Fruit fly (Drosophila melanogaster) S2 (cell line): ENCODE measurements around the gene PLCXD.

Experiments used
- CG8478 ChIP-seq: fragments of >200 bp; optimal IDR thresholded peaks from 2 replicates; lab custom pipeline; 2018
- CTCF ChIP-seq, 2 experiments: fragments of >200 bp; optimal IDR thresholded peaks; 2 replicates each; lab custom pipeline; 2018

Gene PLCXD

DNA sequence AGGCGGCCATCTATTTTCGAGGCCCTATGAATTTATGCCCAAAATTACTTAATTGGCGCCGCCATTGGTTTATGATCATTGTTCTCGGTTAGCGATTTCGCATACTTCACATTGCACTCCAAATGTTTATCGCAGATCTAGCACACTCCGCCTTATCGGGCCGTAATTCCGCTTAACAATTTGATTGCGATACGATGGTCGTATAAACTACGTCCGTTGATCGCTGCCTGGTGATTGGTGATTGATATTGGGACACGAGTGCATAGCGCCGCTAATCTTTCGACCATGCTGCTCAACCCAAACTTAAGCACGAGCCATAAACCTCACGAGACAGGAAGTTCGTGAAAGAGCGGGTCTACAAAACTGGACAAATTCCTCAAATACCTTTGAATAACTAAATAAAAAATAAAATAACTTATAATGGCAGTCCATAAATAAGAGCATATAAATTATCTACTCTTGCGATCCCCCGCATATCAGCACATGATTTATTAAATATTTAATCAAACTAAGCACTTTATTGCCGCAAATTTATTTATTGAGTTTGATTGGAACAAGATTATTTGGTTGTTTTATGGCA, 18.6 kb upstream of the PLCXD start:
- TF ChIP-seq CG8478 (lab: Kevin White, UChicago): no peak
- TF ChIP-seq CTCF (optimal IDR thresholded peaks at IDR 0.05; lab: Kevin White, UChicago): no peak

DNA sequence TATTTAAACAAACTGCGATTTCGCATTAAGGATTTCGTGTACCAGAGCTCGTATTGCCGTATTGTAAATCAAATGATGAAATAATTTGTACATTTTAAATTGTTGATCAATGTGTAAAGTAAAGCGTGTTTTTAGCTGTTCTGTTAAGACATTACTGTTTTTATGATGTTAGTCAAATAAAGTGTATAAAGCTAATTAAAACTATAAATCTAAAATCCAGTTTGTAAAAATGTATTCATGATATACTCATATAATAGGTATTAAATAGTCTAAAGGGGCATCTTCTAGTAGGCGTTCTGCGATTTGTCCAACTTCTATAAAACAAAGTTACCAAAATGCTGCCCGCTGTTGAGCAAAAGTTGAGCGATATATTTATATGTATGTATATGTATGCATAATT, 15.3 kb upstream of the PLCXD start, which contains the start of gene CG18788:
Gene CG18788, plus strand, starts transcription at position 301 of the 400 bp plus-strand sequence.
- TF ChIP-seq CG8478 (lab: Kevin White, UChicago) (no peak), CTCF (optimal IDR thresholded peaks at IDR 0.05; lab: Kevin White, UChicago) (no peak)

DNA sequence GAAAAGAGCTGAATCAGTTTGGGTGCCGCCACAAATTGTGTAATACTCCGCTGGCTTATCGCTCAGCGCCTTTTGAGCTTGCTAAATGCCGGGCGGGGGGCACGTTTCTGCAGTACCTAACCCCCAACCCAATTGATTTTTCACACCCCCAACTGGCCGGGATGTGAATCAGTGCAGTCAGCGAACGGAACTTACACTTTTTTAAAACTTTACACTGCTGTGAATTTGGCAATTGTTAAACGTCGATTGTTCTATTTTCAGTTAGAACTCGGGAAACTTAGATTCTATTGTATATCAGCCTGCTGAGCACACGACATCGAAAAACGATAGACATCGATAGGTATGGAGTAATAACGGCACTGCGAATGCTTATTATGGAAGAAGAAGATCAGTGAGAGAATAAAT, 11.0 kb upstream of the PLCXD start, which contains the start of gene Tom70:
Gene Tom70, minus strand, starts transcription at position 335 of the 405 bp plus-strand sequence.
- TF ChIP-seq CTCF (optimal IDR thresholded peaks at IDR 0.05; lab: Kevin White, UChicago) (no peak), CG8478 (lab: Kevin White, UChicago) (no peak)

DNA sequence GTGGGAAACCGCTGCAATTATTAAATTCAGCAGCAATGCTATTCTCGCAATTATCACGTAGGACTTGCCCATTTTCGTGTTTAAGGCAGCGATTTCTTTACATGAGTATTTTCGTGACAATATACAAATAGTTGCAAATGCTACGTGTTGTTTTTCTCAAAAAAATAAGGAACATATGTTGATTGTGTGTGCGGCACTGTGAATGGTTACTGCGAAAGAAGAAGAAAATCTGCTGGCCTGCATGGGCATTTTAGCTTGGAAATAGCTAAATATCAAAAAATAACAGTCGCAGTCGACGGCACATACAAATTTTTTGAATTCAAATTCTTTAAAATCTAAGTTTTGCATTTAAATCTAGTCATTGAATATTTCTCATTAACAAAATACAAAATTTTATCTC, 8.7 kb upstream of the PLCXD start, which contains the start of gene CG6766:
Gene CG6766, minus strand, starts transcription at position 180 of the 400 bp plus-strand sequence.
- TF ChIP-seq CG8478 (lab: Kevin White, UChicago) (no peak), CTCF (optimal IDR thresholded peaks at IDR 0.05; lab: Kevin White, UChicago) (no peak)

DNA sequence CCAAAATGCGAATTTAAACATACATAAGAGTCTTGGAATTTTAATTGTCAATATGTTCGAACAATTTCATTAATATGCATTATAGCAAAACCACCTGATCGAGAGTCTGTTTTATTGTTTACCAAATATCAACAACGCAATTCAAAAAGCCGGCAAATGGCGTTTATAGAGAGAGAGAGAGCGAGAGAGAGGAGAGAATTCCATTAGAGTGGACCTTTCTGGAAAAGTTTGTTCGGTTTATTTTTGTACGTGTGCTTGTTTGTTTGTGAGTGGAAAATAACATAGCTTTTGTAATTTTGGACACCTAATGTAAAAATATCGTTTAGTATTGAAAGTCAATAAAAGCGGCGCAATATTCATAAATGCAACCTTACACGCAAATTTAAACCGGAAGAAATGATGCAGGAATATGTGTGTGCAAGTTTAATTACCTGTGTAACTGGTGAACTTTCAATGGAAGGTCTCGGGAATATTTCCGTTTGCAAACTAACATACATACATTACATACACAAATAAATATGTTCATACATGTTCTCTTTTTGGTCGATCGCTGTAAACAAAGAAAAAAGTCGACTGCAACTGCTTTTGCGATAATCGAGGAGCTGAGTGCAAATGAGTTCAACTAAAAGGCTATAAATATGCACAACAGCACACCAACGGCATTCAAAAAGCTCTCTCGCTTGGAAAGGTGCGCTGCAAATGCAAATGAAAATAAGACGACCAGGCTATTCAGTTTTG, 4.4 kb upstream of the PLCXD start, which contains the start of gene CG6785:
Gene CG6785, minus strand, starts transcription at position 588 of the 738 bp plus-strand sequence.
- TF ChIP-seq CG8478 (lab: Kevin White, UChicago) (no peak), CTCF (optimal IDR thresholded peaks at IDR 0.05; lab: Kevin White, UChicago) (no peak)

DNA sequence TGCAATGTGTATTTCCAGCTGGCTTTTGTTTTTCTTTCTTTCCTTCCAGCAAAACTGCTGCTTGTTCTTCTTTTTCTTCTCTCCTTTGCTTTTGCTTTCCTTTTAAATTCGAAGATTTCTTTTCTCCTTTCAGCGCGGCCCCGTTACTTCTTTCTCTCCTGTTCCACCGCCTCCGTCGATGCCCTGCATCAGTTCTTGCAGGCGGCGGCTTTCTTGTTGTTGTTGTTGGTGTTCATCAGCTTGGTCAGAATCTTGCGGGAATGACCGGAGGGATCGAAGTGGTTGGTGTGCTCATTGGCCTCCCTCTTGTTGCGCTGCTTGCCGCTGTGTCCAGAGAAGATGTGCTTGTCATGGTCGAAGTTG, 3.7 kb upstream of the PLCXD start:
- TF ChIP-seq CTCF (optimal IDR thresholded peaks at IDR 0.05; lab: Kevin White, UChicago): no peak
- TF ChIP-seq CG8478 (lab: Kevin White, UChicago): no peak

DNA sequence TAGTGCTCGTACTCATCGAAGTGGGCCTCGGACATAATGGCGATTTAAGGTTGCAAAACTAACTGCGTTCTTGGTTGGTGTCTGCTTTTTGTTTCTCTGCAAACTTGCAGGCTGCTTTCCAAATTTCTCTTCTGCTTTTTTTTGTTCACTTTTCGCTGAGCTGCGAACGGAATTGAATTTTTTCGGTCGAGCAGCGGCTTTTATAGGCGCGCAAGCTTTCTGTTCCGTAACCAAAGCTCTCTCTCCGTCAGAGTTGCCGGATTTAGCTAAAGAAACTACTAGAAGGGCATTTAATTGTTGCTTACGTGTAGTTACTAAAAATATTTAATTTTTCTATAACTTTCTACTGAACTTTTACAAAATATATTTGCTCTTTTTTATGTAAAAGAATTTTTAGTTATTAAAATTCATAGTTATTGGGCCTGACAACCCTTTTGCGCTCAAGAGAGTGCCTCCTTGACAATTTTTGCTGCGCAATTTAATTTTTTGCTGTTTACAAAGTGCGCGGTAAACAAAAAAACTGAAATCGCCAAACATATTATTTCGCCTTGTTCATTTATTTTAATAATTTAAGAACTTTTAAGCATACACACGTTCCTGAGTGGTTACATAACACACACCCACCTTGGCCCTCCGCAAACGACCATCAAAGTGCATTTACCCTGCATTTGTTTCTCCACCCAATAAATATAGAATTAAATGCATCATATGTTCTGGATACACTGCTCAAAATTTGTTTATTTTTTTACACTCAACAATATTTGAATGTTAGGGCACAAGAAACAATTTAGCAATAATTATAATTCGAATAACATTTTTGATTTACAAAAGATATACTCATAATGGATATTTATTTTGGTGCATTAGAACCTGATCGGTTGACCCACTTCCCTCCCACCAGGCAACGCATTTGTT, 3.0 kb upstream of the PLCXD start, which contains the start of gene CG6770:
Gene CG6770, minus strand, starts transcription at position 178 of the 915 bp plus-strand sequence.
- TF ChIP-seq CG8478 (lab: Kevin White, UChicago) (no peak), CTCF (optimal IDR thresholded peaks at IDR 0.05; lab: Kevin White, UChicago) (no peak)

DNA sequence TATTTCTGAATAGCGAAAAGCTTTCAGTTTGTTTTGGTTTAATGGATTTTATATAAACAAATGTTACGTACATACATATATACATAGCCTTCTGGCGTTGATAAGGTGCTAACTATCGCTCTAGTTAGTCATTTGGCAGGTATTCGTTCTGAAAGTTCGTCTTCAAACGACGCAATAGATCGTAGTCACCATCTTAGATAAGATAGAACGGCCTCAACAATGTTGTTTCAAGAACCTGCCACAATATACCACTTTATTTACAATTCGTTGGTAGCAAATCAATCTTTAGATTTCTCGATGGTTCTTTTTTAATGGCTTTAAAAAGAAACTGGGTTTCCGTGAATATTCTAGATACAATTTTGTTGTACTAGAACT, 2.4 kb upstream of the PLCXD start:
- no peak for TF ChIP-seq CTCF (optimal IDR thresholded peaks at IDR 0.05; lab: Kevin White, UChicago)
- TF ChIP-seq CG8478 (lab: Kevin White, UChicago): no peak

DNA sequence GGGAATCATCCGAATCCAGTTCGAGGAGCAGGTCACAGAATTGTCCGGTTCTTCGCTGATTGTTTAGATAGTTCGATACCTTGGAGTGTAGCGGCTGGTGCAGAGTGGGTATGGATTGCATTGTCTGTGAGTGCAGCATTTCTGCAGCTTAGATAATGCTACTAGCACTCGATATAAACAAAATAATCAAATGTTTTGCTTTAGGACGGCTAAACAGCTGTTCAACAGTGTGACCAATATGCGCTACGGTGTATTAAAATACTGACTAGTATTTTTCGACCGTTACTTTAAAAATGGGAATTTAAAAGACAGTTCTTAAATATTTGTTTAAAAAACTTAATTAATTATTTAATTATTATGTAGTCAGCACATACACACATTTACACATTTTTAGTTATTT, 495 bp upstream of the PLCXD start, which contains the start of gene Plzf:
Gene Plzf, minus strand, starts transcription at position 196 of the 400 bp plus-strand sequence.
- TF ChIP-seq CTCF (optimal IDR thresholded peaks at IDR 0.05; lab: Kevin White, UChicago): no peak
- TF ChIP-seq CG8478 (lab: Kevin White, UChicago): no peak

DNA sequence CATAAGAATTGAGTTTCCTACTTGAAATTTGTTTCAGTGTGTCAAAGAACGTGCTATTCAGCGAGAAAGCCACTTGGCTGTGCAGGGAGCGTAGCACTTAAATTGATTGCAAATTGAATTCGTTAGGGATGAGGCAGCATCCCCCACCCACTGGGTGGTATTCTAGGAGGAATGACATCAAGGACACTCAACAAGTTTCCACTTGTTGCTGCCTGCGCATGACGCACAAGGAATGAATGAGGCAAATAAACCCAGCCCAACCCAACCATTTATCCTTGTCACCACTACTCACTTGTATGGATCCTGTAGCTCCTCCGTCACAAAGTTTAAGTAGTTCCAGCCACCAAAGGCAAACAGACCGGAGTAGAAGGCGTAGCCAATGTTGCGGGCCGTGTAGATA, 4.1 kb downstream of the PLCXD start:
- TF ChIP-seq CTCF (optimal IDR thresholded peaks at IDR 0.05; lab: Kevin White, UChicago) (no peak), CG8478 (lab: Kevin White, UChicago) (no peak)

DNA sequence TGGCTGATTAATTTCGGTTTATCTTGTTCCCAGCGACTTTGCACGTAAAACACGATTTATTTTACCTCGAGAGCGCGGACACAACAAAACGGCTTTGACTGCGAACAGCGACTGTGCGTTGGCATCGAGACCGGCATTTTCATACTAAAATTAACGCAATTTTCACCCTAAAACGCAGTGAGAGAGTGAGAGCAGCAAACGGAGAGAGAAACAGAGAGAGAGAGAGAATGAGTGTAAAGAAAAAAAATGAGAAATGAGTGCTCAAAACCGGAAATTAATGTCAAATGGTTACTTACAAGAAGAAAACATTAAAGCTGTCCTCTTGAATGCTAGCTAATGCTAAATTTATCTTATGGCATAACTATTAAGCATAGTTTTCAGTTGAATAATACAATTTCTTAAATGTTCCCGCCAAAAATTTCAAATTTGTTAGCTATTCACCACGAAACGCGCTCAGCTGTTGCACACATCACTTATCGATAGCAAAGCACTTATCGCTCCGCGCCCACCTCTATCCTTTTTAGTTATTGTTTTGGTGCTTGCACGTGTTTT, 6.7 kb downstream of the PLCXD start, which contains the start of the genes JhI-21, RpL7-like and CG34164:
Gene JhI-21, minus strand, starts transcription at position 206 of the 552 bp plus-strand sequence.
Gene RpL7-like, plus strand, starts transcription at position 490 of the 552 bp plus-strand sequence.
Gene CG34164, plus strand, starts transcription at position 512 of the 552 bp plus-strand sequence.
- TF ChIP-seq CTCF (optimal IDR thresholded peaks at IDR 0.05; lab: Kevin White, UChicago) (no peak), CG8478 (lab: Kevin White, UChicago) (no peak)

DNA sequence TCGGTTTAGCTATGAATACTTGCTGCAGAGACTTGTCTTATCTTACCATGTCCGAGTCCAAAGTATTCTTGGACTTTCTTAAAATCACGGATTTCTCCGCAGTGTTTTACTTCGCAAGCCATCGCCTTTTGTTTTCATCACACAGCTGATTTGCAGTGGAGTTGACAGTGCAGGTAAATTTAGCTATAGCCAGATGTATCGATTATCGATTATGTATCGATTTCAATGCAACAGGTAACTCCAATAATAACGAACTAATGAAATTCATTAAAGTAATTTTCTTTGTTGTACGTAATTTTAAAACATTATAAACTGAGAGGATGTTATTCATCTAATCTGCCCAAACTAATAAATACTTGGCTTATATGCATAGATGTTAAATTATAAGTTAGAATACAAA, 13.8 kb downstream of the PLCXD start, which contains the start of gene Rab3-GAP:
Gene Rab3-GAP, minus strand, starts transcription at position 150 of the 400 bp plus-strand sequence.
- TF ChIP-seq CTCF (optimal IDR thresholded peaks at IDR 0.05; lab: Kevin White, UChicago): no peak

DNA sequence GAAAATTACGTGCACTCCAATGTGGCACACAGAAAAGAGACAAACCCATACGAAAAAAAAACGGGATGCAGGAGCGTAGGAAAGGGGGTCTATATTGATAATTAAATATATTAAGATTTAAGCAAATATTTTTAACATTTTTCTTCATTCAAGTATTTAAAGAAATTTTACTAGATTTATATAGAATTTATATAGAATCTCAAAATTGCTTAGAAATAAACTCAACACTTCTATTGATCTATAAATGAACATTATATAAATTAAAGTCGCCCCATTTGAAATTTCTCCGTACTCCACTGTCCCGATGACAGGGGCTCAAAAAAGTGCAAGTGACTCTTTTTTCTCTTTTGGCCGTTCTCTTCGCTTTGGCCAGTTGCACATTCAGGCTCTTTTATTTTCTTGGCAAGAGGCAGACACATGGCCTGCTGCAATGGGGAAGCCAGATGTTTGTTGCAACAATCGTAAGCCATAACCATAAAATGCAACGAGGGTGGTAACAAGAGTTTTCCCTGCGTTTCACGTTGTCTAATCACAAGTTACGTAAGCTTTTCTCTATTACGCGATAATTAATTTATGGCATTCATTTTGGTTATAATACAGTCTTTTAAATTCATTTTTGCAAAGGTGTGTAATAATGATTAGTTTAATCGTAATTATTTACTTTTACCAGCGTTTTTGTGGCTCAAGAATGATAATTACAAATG, 16.6 kb downstream of the PLCXD start:
- no peak for TF ChIP-seq CG8478 (lab: Kevin White, UChicago)
- no peak for TF ChIP-seq CTCF (optimal IDR thresholded peaks at IDR 0.05; lab: Kevin White, UChicago)
